Worm (Caenorhabditis elegans): ENCODE results near the gene K07D4.5.

- TF ChIP-seq pha-4 (tag; optimal IDR thresholded peaks at IDR 0.05) = no peak
- no peak for TF ChIP-seq nfya-1 (tag; optimal IDR thresholded peaks at IDR 0.05)
- TF ChIP-seq nhr-11 (tag; optimal IDR thresholded peaks at IDR 0.05) = no peak
- TF ChIP-seq F13H6.1 (tag; optimal IDR thresholded peaks at IDR 0.05) = no peak
- no peak for TF ChIP-seq Y22D7AL.16 (tag; optimal IDR thresholded peaks at IDR 0.05)
These were observed 6.7 kb downstream of the K07D4.5 start, which contains the start of gene K07D4.6 for ce11 chrII:4018617-4019016.
